Fruit fly (Drosophila melanogaster): Measurements from ENCODE around the gene CG6664.

CG6664 gene

DNA sequence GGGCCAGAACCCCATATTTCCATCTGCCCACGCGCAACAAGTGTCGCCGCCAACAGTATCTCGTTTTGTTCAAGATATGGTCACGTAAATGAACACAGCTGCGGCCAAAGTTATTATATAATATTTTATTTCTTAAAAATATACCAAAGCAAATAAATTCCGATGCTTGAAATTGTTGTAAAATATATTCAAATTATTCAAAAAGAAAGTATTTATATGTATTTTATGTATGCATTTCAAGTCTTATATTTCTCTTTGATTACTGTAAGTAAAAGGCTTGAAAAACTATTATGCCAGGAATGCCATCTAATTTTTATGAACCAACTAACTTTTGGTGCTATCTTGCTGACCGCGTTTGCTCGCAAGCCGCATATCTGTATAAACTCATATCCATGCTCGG, 26.8 kb downstream of the CG6664 start (continued):
- TF ChIP-seq CG12071 (GFP tag; optimal IDR thresholded peaks at IDR 0.05) (no peak), TFAM (GFP tag; optimal IDR thresholded peaks at IDR 0.05) (no peak), CG14860 (GFP tag; IDR thresholded peaks at IDR 0.05; ENCODE audit: partially characterized antibody) (no peak), Neu2 (GFP tag; optimal IDR thresholded peaks at IDR 0.05; ENCODE audit: borderline replicate concordance) (no peak), cg (GFP tag; optimal IDR thresholded peaks at IDR 0.05) (no peak), ap (GFP tag; IDR thresholded peaks at IDR 0.05) (no peak), CG10543 (GFP tag; optimal IDR thresholded peaks at IDR 0.05) (no peak), pum (GFP tag; optimal IDR thresholded peaks at IDR 0.05) (no peak), Fer3 (tag; optimal IDR thresholded peaks at IDR 0.05) (peak; percentile 3), HmgZ (tag; optimal IDR thresholded peaks at IDR 0.05) (peak; percentile 8), caup (GFP tag; optimal IDR thresholded peaks at IDR 0.05; ENCODE audit: severe bottlenecking) (no peak), Max (GFP tag; optimal IDR thresholded peaks at IDR 0.05) (no peak), CG16815 (GFP tag; optimal IDR thresholded peaks at IDR 0.05) (no peak), lbe (GFP tag; optimal IDR thresholded peaks at IDR 0.05) (peak; percentile 31), CG6689 (GFP tag; IDR thresholded peaks at IDR 0.05) (no peak), repo (GFP tag; optimal IDR thresholded peaks at IDR 0.05) (no peak), tx (GFP tag; optimal IDR thresholded peaks at IDR 0.05) (no peak), Tbp (GFP tag; optimal IDR thresholded peaks at IDR 0.05) (no peak), z (GFP tag; IDR thresholded peaks at IDR 0.05) (no peak), Eip74EF (GFP tag; optimal IDR thresholded peaks at IDR 0.05) (no peak), hb (GFP tag; IDR thresholded peaks at IDR 0.05; ENCODE audit: partially characterized antibody) (no peak), bab2 (GFP tag; optimal IDR thresholded peaks at IDR 0.05) (no peak), luna (GFP tag; optimal IDR thresholded peaks at IDR 0.05) (no peak), ara (GFP tag; IDR thresholded peaks at IDR 0.05) (no peak), CG12744 (GFP tag; optimal IDR thresholded peaks at IDR 0.05) (no peak), ac (GFP tag; optimal IDR thresholded peaks at IDR 0.05) (no peak), dati (GFP tag; IDR thresholded peaks at IDR 0.05) (no peak), CTCF (GFP tag; optimal IDR thresholded peaks at IDR 0.05) (no peak), CG7357 (GFP tag; IDR thresholded peaks at IDR 0.05) (no peak), Oaz (GFP tag; IDR thresholded peaks at IDR 0.05) (no peak), stwl (tag; optimal IDR thresholded peaks at IDR 0.05) (no peak), CG5180 (GFP tag; optimal IDR thresholded peaks at IDR 0.05) (no peak), Rx (GFP tag; IDR thresholded peaks at IDR 0.05) (no peak), D (optimal IDR thresholded peaks at IDR 0.05) (no peak), D (GFP tag; optimal IDR thresholded peaks at IDR 0.05) (no peak), NfI (GFP tag; optimal IDR thresholded peaks at IDR 0.05) (peak; percentile 40), Vsx1 (GFP tag; optimal IDR thresholded peaks at IDR 0.05) (no peak), CG12942 (GFP tag; optimal IDR thresholded peaks at IDR 0.05) (no peak), D19A (tag; optimal IDR thresholded peaks at IDR 0.05) (no peak), trh (GFP tag; optimal IDR thresholded peaks at IDR 0.05) (no peak), gsb (GFP tag; IDR thresholded peaks at IDR 0.05) (no peak), CG10209 (GFP tag; optimal IDR thresholded peaks at IDR 0.05) (no peak), sim (GFP tag; IDR thresholded peaks at IDR 0.05) (no peak), Lhr (GFP tag; optimal IDR thresholded peaks at IDR 0.05) (no peak), CG2889 (GFP tag; IDR thresholded peaks at IDR 0.05) (no peak), Gsc (GFP tag; IDR thresholded peaks at IDR 0.05) (no peak), fd3F (GFP tag; optimal IDR thresholded peaks at IDR 0.05) (no peak), ham (GFP tag; IDR thresholded peaks at IDR 0.05) (no peak), CG8359 (GFP tag; optimal IDR thresholded peaks at IDR 0.05; ENCODE audit: borderline replicate concordance) (no peak), CG9817 (tag; optimal IDR thresholded peaks at IDR 0.05) (peak; percentile 10), nerfin-2 (GFP tag; IDR thresholded peaks at IDR 0.05; ENCODE audit: partially characterized antibody) (no peak), hth (optimal IDR thresholded peaks at IDR 0.05) (no peak), CG11695 (GFP tag; IDR thresholded peaks at IDR 0.05) (peak; percentile 54; the same call in 1 of the 3 replicates)
